Worm (Caenorhabditis elegans) whole organism, L2 larva: Measurements from ENCODE around the gene ndub-8.

Experiments used
- C34F6.9 ChIP-seq: fragments of 150-350 bp; optimal IDR thresholded peaks from 2 replicates; lab custom pipeline; 2014; ENCODE audit warnings: missing biosample characterization, missing genetic modification characterization
- F13H6.1 ChIP-seq: sonication (generic microtip); optimal IDR thresholded peaks from 2 replicates; lab custom pipeline; 2016; ENCODE audit warnings: missing genetic modification characterization, missing compliant biosample characterization
- R02D3.7 ChIP-seq: fragments of 150-350 bp; optimal IDR thresholded peaks from 2 replicates; lab custom pipeline; 2014; ENCODE audit warnings: missing biosample characterization, missing genetic modification characterization
- Y55F3AM.14 ChIP-seq: fragments of 200-800 bp; sonication (Bioruptor generic); optimal IDR thresholded peaks from 2 replicates; lab custom pipeline; 2018; ENCODE audit warnings: mild to moderate bottlenecking, missing genetic modification characterization, missing compliant biosample characterization
- ZK546.5 ChIP-seq: sonication (generic microtip); optimal IDR thresholded peaks from 2 replicates; lab custom pipeline; 2017; ENCODE audit warnings: missing biosample characterization, missing genetic modification characterization
- aly-2 ChIP-seq: fragments of 150-350 bp; optimal IDR thresholded peaks from 2 replicates; lab custom pipeline; 2014; ENCODE audit warnings: missing biosample characterization, missing genetic modification characterization
- ama-1 ChIP-seq: fragments of 150-350 bp; optimal IDR thresholded peaks from 2 replicates; lab custom pipeline; 2018; ENCODE audit warnings: inconsistent platforms
- blmp-1 ChIP-seq: sonication (generic microtip); optimal IDR thresholded peaks from 2 replicates; lab custom pipeline; 2017; ENCODE audit warnings: missing genetic modification characterization, mild to moderate bottlenecking, missing compliant biosample characterization, antibody characterized with exemption, moderate library complexity; ENCODE audit not compliant: insufficient read depth
- ceh-16 ChIP-seq: fragments of 150-350 bp; optimal IDR thresholded peaks from 2 replicates; lab custom pipeline; 2014; ENCODE audit warnings: missing biosample characterization, missing genetic modification characterization
- ceh-82 ChIP-seq: fragments of 150-350 bp; optimal IDR thresholded peaks from 2 replicates; lab custom pipeline; 2014; ENCODE audit warnings: missing biosample characterization, missing genetic modification characterization
- crh-2 ChIP-seq: sonication (generic microtip); optimal IDR thresholded peaks from 2 replicates; lab custom pipeline; 2017; ENCODE audit warnings: missing biosample characterization, missing genetic modification characterization
- dmd-4 ChIP-seq: sonication (generic microtip); optimal IDR thresholded peaks from 2 replicates; lab custom pipeline; 2017; ENCODE audit warnings: missing biosample characterization, missing genetic modification characterization
- elt-1 ChIP-seq: fragments of 150-350 bp; optimal IDR thresholded peaks from 2 replicates; lab custom pipeline; 2014; ENCODE audit warnings: missing biosample characterization, missing genetic modification characterization
- elt-3 ChIP-seq: sonication (generic microtip); optimal IDR thresholded peaks from 2 replicates; lab custom pipeline; 2017; ENCODE audit warnings: missing biosample characterization, missing genetic modification characterization
- fos-1 ChIP-seq: fragments of 150-350 bp; optimal IDR thresholded peaks from 2 replicates; lab custom pipeline; 2014; ENCODE audit warnings: missing biosample characterization, missing genetic modification characterization
- gmeb-1 ChIP-seq: fragments of 150-350 bp; optimal IDR thresholded peaks from 2 replicates; lab custom pipeline; 2014; ENCODE audit warnings: missing biosample characterization, missing genetic modification characterization
- lin-11 ChIP-seq: fragments of 150-350 bp; sonication (generic microtip); optimal IDR thresholded peaks from 2 replicates; lab custom pipeline; 2014; ENCODE audit warnings: missing biosample characterization, missing genetic modification characterization, inconsistent platforms, mixed read lengths
- lin-13 ChIP-seq: fragments of 150-350 bp; optimal IDR thresholded peaks from 2 replicates; lab custom pipeline; 2014; ENCODE audit warnings: missing biosample characterization, missing genetic modification reagents, missing genetic modification characterization
- lin-39 ChIP-seq: fragments of 150-350 bp; optimal IDR thresholded peaks from 2 replicates; lab custom pipeline; 2014; ENCODE audit warnings: missing biosample characterization, missing genetic modification reagents, missing genetic modification characterization
- lsy-2 ChIP-seq, 2 experiments: fragments of 150-350 bp in 1 of 2; sonication (generic microtip) in 1 of 2; optimal IDR thresholded peaks; 2 replicates each; lab custom pipeline; 2014 to 2017; ENCODE audit warnings: missing biosample characterization in 2 of 2, missing genetic modification characterization in 2 of 2
- mab-5 ChIP-seq: fragments of 150-350 bp; optimal IDR thresholded peaks from 2 replicates; lab custom pipeline; 2014; ENCODE audit warnings: missing biosample characterization, missing genetic modification characterization
- mbf-1 ChIP-seq: sonication (generic microtip); optimal IDR thresholded peaks from 2 replicates; lab custom pipeline; 2017; ENCODE audit warnings: missing biosample characterization, missing genetic modification characterization
- mdl-1 ChIP-seq, 2 experiments: fragments of 150-350 bp in 1 of 2; sonication (generic microtip) in 1 of 2; optimal IDR thresholded peaks; 2 replicates each; lab custom pipeline; 2017; ENCODE audit warnings: missing biosample characterization in 2 of 2, missing genetic modification characterization in 2 of 2
- nhr-12 ChIP-seq: fragments of 150-350 bp; optimal IDR thresholded peaks from 2 replicates; lab custom pipeline; 2014; ENCODE audit warnings: missing biosample characterization, missing genetic modification characterization
- nhr-129 ChIP-seq: fragments of 150-350 bp; optimal IDR thresholded peaks from 2 replicates; lab custom pipeline; 2014; ENCODE audit warnings: missing biosample characterization, missing genetic modification characterization
- nhr-21 ChIP-seq: fragments of 150-350 bp; optimal IDR thresholded peaks from 2 replicates; lab custom pipeline; 2014; ENCODE audit warnings: missing biosample characterization, missing genetic modification characterization
- nhr-23 ChIP-seq: fragments of 150-350 bp; optimal IDR thresholded peaks from 2 replicates; lab custom pipeline; 2014; ENCODE audit warnings: missing biosample characterization, missing genetic modification reagents, missing genetic modification characterization
- nhr-237 ChIP-seq: fragments of 150-350 bp; optimal IDR thresholded peaks from 2 replicates; lab custom pipeline; 2014; ENCODE audit warnings: missing biosample characterization, missing genetic modification characterization
- nhr-25 ChIP-seq: fragments of 150-350 bp; sonication (generic microtip); optimal IDR thresholded peaks from 3 replicates; lab custom pipeline; 2014; ENCODE audit warnings: missing biosample characterization, missing genetic modification characterization
- nhr-77 ChIP-seq: fragments of 150-350 bp; optimal IDR thresholded peaks from 2 replicates; lab custom pipeline; 2014; ENCODE audit warnings: missing biosample characterization, missing genetic modification characterization
- sma-3 ChIP-seq: sonication (generic microtip); optimal IDR thresholded peaks from 2 replicates; lab custom pipeline; 2016; ENCODE audit warnings: missing genetic modification reagents, missing genetic modification characterization, missing compliant biosample characterization
- snpc-4 ChIP-seq: fragments of 150-350 bp; optimal IDR thresholded peaks from 2 replicates; lab custom pipeline; 2014; ENCODE audit warnings: missing biosample characterization, missing genetic modification characterization
- unc-39 ChIP-seq: fragments of 150-350 bp; optimal IDR thresholded peaks from 2 replicates; lab custom pipeline; 2014; ENCODE audit warnings: missing biosample characterization, missing genetic modification characterization
- unc-55 ChIP-seq: fragments of 150-350 bp; sonication (generic microtip); optimal IDR thresholded peaks from 3 replicates; lab custom pipeline; 2014; ENCODE audit warnings: missing biosample characterization, missing genetic modification reagents, missing genetic modification characterization
- unc-62 ChIP-seq: fragments of 150-350 bp; optimal IDR thresholded peaks from 2 replicates; lab custom pipeline; 2014; ENCODE audit warnings: missing biosample characterization, missing genetic modification reagents, missing genetic modification characterization
- zag-1 ChIP-seq: fragments of 150-350 bp; optimal IDR thresholded peaks from 2 replicates; lab custom pipeline; 2014; ENCODE audit warnings: missing biosample characterization, missing genetic modification characterization
- ztf-1 ChIP-seq: fragments of 200-800 bp; sonication (Bioruptor generic); conservative IDR thresholded peaks from 2 replicates; pipeline ENCODE4 v1.3.6; 2022; ENCODE audit warnings: missing genetic modification characterization, missing compliant biosample characterization

The ndub-8 gene

ce11 chrII:13847366-13847765, 25.3 kb upstream of the ndub-8 start:
- peak in 1 of 2 experiments; percentile 15 for TF ChIP-seq lsy-2 (tag; optimal IDR thresholded peaks at IDR 0.05; lab: Kevin White, UChicago)
- no peak for TF ChIP-seq lin-13 (GFP tag; lab: Kevin White, UChicago)

ce11 chrII:13852004-13852403, 20.7 kb upstream of the ndub-8 start, which contains the start of gene F08G2.8:
Gene F08G2.8 (plus strand): TSS chrII:13852304.
- no peak for TF ChIP-seq unc-55 (GFP tag; lab: Kevin White, UChicago)
- no peak for TF ChIP-seq gmeb-1
- TF ChIP-seq lin-39, result no peak
- no peak for TF ChIP-seq nhr-23 (tag; lab: Kevin White, UChicago)
- no peak for TF ChIP-seq lsy-2 (tag; optimal IDR thresholded peaks at IDR 0.05; lab: Kevin White, UChicago)
- TF ChIP-seq nhr-12 (tag; lab: Kevin White, UChicago), result no peak
- TF ChIP-seq elt-1, result no peak
- TF ChIP-seq nhr-21 (tag; lab: Kevin White, UChicago), result no peak
- TF ChIP-seq nhr-25 (tag; lab: Kevin White, UChicago), result no peak
- no peak for TF ChIP-seq R02D3.7 (tag; lab: Kevin White, UChicago)
- TF ChIP-seq ZK546.5 (tag; lab: Kevin White, UChicago), result no peak
- no peak for TF ChIP-seq dmd-4 (tag; lab: Kevin White, UChicago)
- no peak for TF ChIP-seq sma-3 (GFP tag; lab: Kevin White, UChicago)
- no peak for TF ChIP-seq nhr-129 (tag; lab: Kevin White, UChicago)
- TF ChIP-seq C34F6.9, result no peak
- TF ChIP-seq elt-3, result no peak
- TF ChIP-seq blmp-1, result no peak
- TF ChIP-seq aly-2, result no peak
- TF ChIP-seq, all 48 proteins: peak for 0

ce11 chrII:13852532-13853199, 20.0 kb upstream of the ndub-8 start:
- TF ChIP-seq nhr-21 (tag; lab: Kevin White, UChicago) (peak; percentile 29), lsy-2 (tag; optimal IDR thresholded peaks at IDR 0.05; lab: Kevin White, UChicago) (peak in 1 of 2 experiments; percentile 11), snpc-4 (peak; percentile 88), sma-3 (GFP tag; lab: Kevin White, UChicago) (peak; percentile 52), fos-1 (tag; lab: Kevin White, UChicago) (peak; percentile 3), ama-1 (lab: Kevin White, UChicago) (peak; percentile 11), crh-2 (peak; percentile 53)

- no peak for TF ChIP-seq ZK546.5 (tag; lab: Kevin White, UChicago)
- TF ChIP-seq ceh-82 (tag; lab: Kevin White, UChicago), result no peak
- TF ChIP-seq lsy-2 (tag; optimal IDR thresholded peaks at IDR 0.05; lab: Kevin White, UChicago), result no peak
- no peak for TF ChIP-seq unc-55 (GFP tag; lab: Kevin White, UChicago)
- TF ChIP-seq gmeb-1, result no peak
- no peak for TF ChIP-seq aly-2
- TF ChIP-seq ztf-1 (GFP tag; lab: Robert Waterston, UW), result no peak
- no peak for TF ChIP-seq unc-62 (GFP tag; lab: Kevin White, UChicago)
- TF ChIP-seq Y55F3AM.14 (GFP tag; lab: Kevin White, UChicago), result no peak
- TF ChIP-seq nhr-77, result no peak
- no peak for TF ChIP-seq lin-11 (tag; lab: Kevin White, UChicago)
Measured at ce11 chrII:13855352-13855751, 17.3 kb upstream of the ndub-8 start.

- TF ChIP-seq ZK546.5 (tag; lab: Kevin White, UChicago) (no peak), Y55F3AM.14 (GFP tag; lab: Kevin White, UChicago) (no peak), sma-3 (GFP tag; lab: Kevin White, UChicago) (no peak), nhr-21 (tag; lab: Kevin White, UChicago) (no peak), mbf-1 (tag; lab: Kevin White, UChicago) (no peak), nhr-237 (tag; lab: Kevin White, UChicago) (no peak), nhr-25 (tag; lab: Kevin White, UChicago) (no peak), mab-5 (no peak), snpc-4 (no peak), unc-62 (GFP tag; lab: Kevin White, UChicago) (no peak), dmd-4 (tag; lab: Kevin White, UChicago) (no peak), lin-13 (GFP tag; lab: Kevin White, UChicago) (no peak), zag-1 (no peak), nhr-23 (tag; lab: Kevin White, UChicago) (no peak), lin-39 (no peak), unc-39 (tag; lab: Kevin White, UChicago) (no peak), elt-3 (no peak), ceh-16 (tag; lab: Kevin White, UChicago) (no peak), F13H6.1 (tag; lab: Kevin White, UChicago) (no peak), mdl-1 (tag; optimal IDR thresholded peaks at IDR 0.05; lab: Kevin White, UChicago) (no peak)
- TF ChIP-seq, all 48 proteins: peak for 0
Measured at ce11 chrII:13858352-13858751, 14.3 kb upstream of the ndub-8 start.
